Worm (Caenorhabditis elegans) whole organism, L4 larva: ENCODE measurements around the gene vps-50.

Experiments
- T20F7.1 ChIP-seq: fragments of 200-800 bp; sonication (Bioruptor generic); optimal IDR thresholded peaks from 2 replicates; lab custom pipeline; 2018; ENCODE audit warnings: mild to moderate bottlenecking, missing genetic modification characterization, missing compliant biosample characterization
- ama-1 ChIP-seq: fragments of 150-350 bp; optimal IDR thresholded peaks from 2 replicates; lab custom pipeline; 2014; ENCODE audit warnings: inconsistent platforms, mixed read lengths
- ceh-82 ChIP-seq: sonication (generic microtip); optimal IDR thresholded peaks from 2 replicates; lab custom pipeline; 2017; ENCODE audit warnings: missing biosample characterization, missing genetic modification characterization
- daf-12 ChIP-seq: fragments of 150-350 bp; optimal IDR thresholded peaks from 2 replicates; lab custom pipeline; 2014; ENCODE audit warnings: missing biosample characterization, missing genetic modification reagents, missing genetic modification characterization
- dve-1 ChIP-seq: sonication (generic microtip); optimal IDR thresholded peaks from 2 replicates; lab custom pipeline; 2017; ENCODE audit warnings: antibody characterized with exemption, mild to moderate bottlenecking, missing genetic modification characterization, missing compliant biosample characterization; ENCODE audit not compliant: insufficient read depth
- lsy-2 ChIP-seq, 2 experiments: fragments of 150-350 bp in 1 of 2; sonication (generic microtip) in 1 of 2; optimal IDR thresholded peaks; 2 replicates each; lab custom pipeline; 2014 to 2017; ENCODE audit warnings: missing biosample characterization in 2 of 2, missing genetic modification characterization in 2 of 2
- mdl-1 ChIP-seq, 2 experiments: fragments of 150-350 bp in 1 of 2; sonication (generic microtip) in 1 of 2; optimal IDR thresholded peaks; 2 replicates each; lab custom pipeline; 2014 to 2017; ENCODE audit warnings: missing biosample characterization in 2 of 2, missing genetic modification characterization in 2 of 2
- nhr-25 ChIP-seq: sonication (generic microtip); optimal IDR thresholded peaks from 2 replicates; lab custom pipeline; 2017; ENCODE audit warnings: missing genetic modification characterization, mild to moderate bottlenecking, missing compliant biosample characterization, antibody characterized with exemption, moderate library complexity, borderline replicate concordance; ENCODE audit not compliant: insufficient read depth
- nhr-76 ChIP-seq: fragments of 150-350 bp; optimal IDR thresholded peaks from 2 replicates; lab custom pipeline; 2014; ENCODE audit warnings: missing biosample characterization, missing genetic modification characterization
- unc-39 ChIP-seq: sonication (generic microtip); optimal IDR thresholded peaks from 2 replicates; lab custom pipeline; 2017; ENCODE audit warnings: missing biosample characterization, missing genetic modification characterization

DNA sequence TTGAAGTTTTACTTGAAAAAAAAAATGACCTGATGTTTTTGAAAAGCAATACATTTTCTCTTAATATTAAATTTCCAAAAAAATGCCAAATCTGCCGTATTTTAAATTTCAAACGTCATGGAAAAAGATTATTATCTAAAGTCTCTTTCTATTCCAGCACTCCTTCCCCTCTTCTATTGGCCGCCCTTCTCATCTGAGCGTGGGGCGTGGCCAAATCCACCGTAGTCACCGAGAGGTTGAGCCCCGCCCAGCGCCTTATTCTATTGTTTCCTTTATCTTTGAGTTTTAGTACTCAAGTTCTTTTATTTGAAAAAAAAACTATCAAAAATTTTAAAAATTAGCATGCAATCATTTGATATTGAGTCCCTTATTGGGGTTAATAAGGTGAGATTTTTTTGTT is 51.1 kb downstream of the vps-50 start, which contains the start of gene vab-7:
- no peak for TF ChIP-seq mdl-1 (tag; optimal IDR thresholded peaks at IDR 0.05; lab: Kevin White, UChicago)
- TF ChIP-seq ceh-82 (tag; lab: Kevin White, UChicago), result no peak
- TF ChIP-seq lsy-2 (tag; optimal IDR thresholded peaks at IDR 0.05; lab: Kevin White, UChicago), result no peak
- TF ChIP-seq unc-39 (tag; lab: Kevin White, UChicago), result no peak
- no peak for TF ChIP-seq nhr-25 (tag; lab: Kevin White, UChicago)
- TF ChIP-seq ama-1 (lab: Kevin White, UChicago), result no peak
- TF ChIP-seq nhr-76, result no peak
- TF ChIP-seq dve-1 (tag; lab: Kevin White, UChicago), result no peak
- no peak for TF ChIP-seq T20F7.1 (GFP tag; lab: Kevin White, UChicago)
- no peak for TF ChIP-seq daf-12 (tag; lab: Kevin White, UChicago)
